Worm (Caenorhabditis elegans) whole organism, L1 larva: ENCODE results near the gene F44F4.15.
A peak's percentile ranks its signal among the peaks of the same experiment; 100 is the strongest.

Experiments used
- C04F5.9 ChIP-seq: sonication (generic microtip); optimal IDR thresholded peaks from 2 replicates; lab custom pipeline; 2016; ENCODE audit warnings: missing genetic modification characterization, missing compliant biosample characterization
- aha-1 ChIP-seq: fragments of 150-350 bp; optimal IDR thresholded peaks from 2 replicates; lab custom pipeline; 2014; ENCODE audit warnings: missing biosample characterization, missing genetic modification characterization
- alr-1 ChIP-seq: fragments of 200-800 bp; sonication (Bioruptor generic); optimal IDR thresholded peaks from 2 replicates; lab custom pipeline; 2018; ENCODE audit warnings: borderline replicate concordance, mild to moderate bottlenecking, missing genetic modification characterization, missing compliant biosample characterization
- ama-1 ChIP-seq: fragments of 150-350 bp; optimal IDR thresholded peaks from 2 replicates; lab custom pipeline; 2014
- blmp-1 ChIP-seq: fragments of 150-350 bp; optimal IDR thresholded peaks from 2 replicates; lab custom pipeline; 2014; ENCODE audit warnings: missing biosample characterization, missing genetic modification characterization
- ceh-82 ChIP-seq, 3 experiments: fragments of 150-350 bp in 1 of 3; sonication (generic microtip) in 2 of 3; optimal IDR thresholded peaks; 2 replicates each; lab custom pipeline; 2014 to 2017; ENCODE audit warnings: missing biosample characterization in 3 of 3, missing genetic modification characterization in 3 of 3
- dpl-1 ChIP-seq, 3 experiments: fragments of 150-350 bp in 2 of 3; sonication (generic microtip) in 1 of 3; optimal IDR thresholded peaks; 2 replicates each; lab custom pipeline; 2014 to 2017; ENCODE audit warnings: missing biosample characterization in 3 of 3, missing genetic modification characterization in 3 of 3, missing genetic modification reagents in 3 of 3
- fos-1 ChIP-seq: fragments of 150-350 bp; optimal IDR thresholded peaks from 2 replicates; lab custom pipeline; 2014; ENCODE audit warnings: missing biosample characterization, missing genetic modification characterization
- lin-14 ChIP-seq: fragments of 200-800 bp; sonication (Bioruptor generic); optimal IDR thresholded peaks from 2 replicates; lab custom pipeline; 2018; ENCODE audit warnings: mild to moderate bottlenecking, missing genetic modification characterization, moderate library complexity, missing compliant biosample characterization
- lir-3 ChIP-seq: sonication (generic microtip); optimal IDR thresholded peaks from 2 replicates; lab custom pipeline; 2016; ENCODE audit warnings: mild to moderate bottlenecking, missing genetic modification characterization, moderate library complexity, missing compliant biosample characterization; ENCODE audit not compliant: poor library complexity
- nhr-90 ChIP-seq: sonication (generic microtip); optimal IDR thresholded peaks from 2 replicates; lab custom pipeline; 2016; ENCODE audit warnings: mild to moderate bottlenecking, missing genetic modification characterization, missing compliant biosample characterization; ENCODE audit not compliant: poor library complexity
- pax-3 ChIP-seq: fragments of 200-800 bp; sonication (Bioruptor generic); optimal IDR thresholded peaks from 2 replicates; lab custom pipeline; 2018; ENCODE audit warnings: mild to moderate bottlenecking, missing genetic modification characterization, moderate library complexity, missing compliant biosample characterization
- snu-23 ChIP-seq: sonication (generic microtip); optimal IDR thresholded peaks from 2 replicates; lab custom pipeline; 2016; ENCODE audit warnings: missing genetic modification characterization, missing compliant biosample characterization
- sup-37 ChIP-seq: fragments of 200-800 bp; sonication (Bioruptor generic); optimal IDR thresholded peaks from 2 replicates; lab custom pipeline; 2018; ENCODE audit warnings: mild to moderate bottlenecking, missing genetic modification characterization, missing compliant biosample characterization
- swsn-7 ChIP-seq: sonication (generic microtip); optimal IDR thresholded peaks from 2 replicates; lab custom pipeline; 2016; ENCODE audit warnings: missing genetic modification characterization, missing compliant biosample characterization
- unc-62 ChIP-seq: fragments of 150-350 bp; optimal IDR thresholded peaks from 2 replicates; lab custom pipeline; 2014; ENCODE audit warnings: missing biosample characterization, missing genetic modification reagents, missing genetic modification characterization
- vab-15 ChIP-seq: sonication (generic microtip); optimal IDR thresholded peaks from 2 replicates; lab custom pipeline; 2017; ENCODE audit warnings: missing genotype, mild to moderate bottlenecking, missing genetic modification characterization, missing compliant biosample characterization
- zip-4 ChIP-seq: fragments of 200-800 bp; sonication (Bioruptor generic); optimal IDR thresholded peaks from 2 replicates; lab custom pipeline; 2018; ENCODE audit warnings: mild to moderate bottlenecking, missing genetic modification characterization, moderate library complexity, missing compliant biosample characterization

The F44F4.15 gene

ce11 chrII:10955114-10955513 lies 40.6 kb downstream of the F44F4.15 start (continued):
- no peak for TF ChIP-seq snu-23 (GFP tag; lab: Kevin White, UChicago)
- TF ChIP-seq, all 84 proteins: peak for 0

- TF ChIP-seq alr-1 (tag; lab: Kevin White, UChicago) (no peak), vab-15 (tag; lab: Kevin White, UChicago) (no peak), fos-1 (tag; lab: Kevin White, UChicago) (no peak), dpl-1 (GFP tag; optimal IDR thresholded peaks at IDR 0.05; lab: Kevin White, UChicago) (no peak), aha-1 (tag; lab: Kevin White, UChicago) (no peak), swsn-7 (tag; lab: Kevin White, UChicago) (no peak), lir-3 (tag; lab: Kevin White, UChicago) (no peak)
- TF ChIP-seq, all 84 proteins: peak for 0
These were observed 42.3 kb downstream of the F44F4.15 start, which contains the start of gene R03D7.8 for ce11 chrII:10956793-10957192. TSS of gene R03D7.8 (minus strand) at chrII:10956893.

- no peak for TF ChIP-seq unc-62 (GFP tag; lab: Kevin White, UChicago)
- no peak for TF ChIP-seq blmp-1
- TF ChIP-seq C04F5.9 (tag; lab: Kevin White, UChicago): no peak
- no peak for TF ChIP-seq ceh-82 (tag; optimal IDR thresholded peaks at IDR 0.05; lab: Kevin White, UChicago)
- no peak for TF ChIP-seq zip-4
These were observed 44.7 kb downstream of the F44F4.15 start for ce11 chrII:10959138-10959537.

ce11 chrII:10959676-10960075 lies 45.2 kb downstream of the F44F4.15 start:
- TF ChIP-seq ama-1 (lab: Kevin White, UChicago) (no peak), vab-15 (tag; lab: Kevin White, UChicago) (no peak), blmp-1 (peak; percentile 69), sup-37 (GFP tag; lab: Kevin White, UChicago) (no peak), nhr-90 (tag; lab: Kevin White, UChicago) (no peak)

- TF ChIP-seq lin-14 (GFP tag; lab: Kevin White, UChicago) (peak; percentile 6), pax-3 (tag; lab: Kevin White, UChicago) (no peak)
These were observed 50.3 kb downstream of the F44F4.15 start for ce11 chrII:10964748-10965147.
